Worm (Caenorhabditis elegans) whole organism, midembryonic: ENCODE results near the gene Y73C8B.3.

Source experiments
- T22C8.4 ChIP-seq: fragments of 200-800 bp; sonication (Bioruptor generic); IDR thresholded peaks from 2 replicates; pipeline ENCODE4 v1.3.6; 2022; ENCODE audit warnings: missing genetic modification characterization, missing compliant biosample characterization
- cog-1 ChIP-seq: sonication (generic microtip); optimal IDR thresholded peaks from 2 replicates; lab custom pipeline; 2016; ENCODE audit warnings: missing genetic modification characterization, missing compliant biosample characterization
- flt-1 ChIP-seq: fragments of 200-800 bp; sonication (Bioruptor generic); IDR thresholded peaks from 2 replicates; pipeline ENCODE4 v1.3.6; 2022; ENCODE audit warnings: missing genetic modification characterization, missing compliant biosample characterization
- klf-2 ChIP-seq: fragments of 200-800 bp; sonication (Bioruptor generic); conservative IDR thresholded peaks from 2 replicates; pipeline ENCODE4 v1.3.6; 2022; ENCODE audit warnings: missing genetic modification reagents, missing genetic modification characterization, missing compliant biosample characterization
- med-1 ChIP-seq: sonication (generic microtip); optimal IDR thresholded peaks from 2 replicates; lab custom pipeline; 2017; ENCODE audit warnings: missing genetic modification characterization, mild to moderate bottlenecking, missing compliant biosample characterization, antibody characterized with exemption, missing genetic modification reagents; ENCODE audit not compliant: insufficient read depth
- tab-1 ChIP-seq: fragments of 200-800 bp; sonication (Bioruptor generic); IDR thresholded peaks from 2 replicates; pipeline ENCODE4 v1.3.6; 2022; ENCODE audit warnings: missing genetic modification characterization, missing compliant biosample characterization
- ztf-23 ChIP-seq: fragments of 200-800 bp; sonication (Bioruptor generic); IDR thresholded peaks from 2 replicates; pipeline ENCODE4 v1.3.6; 2022; ENCODE audit warnings: missing genetic modification reagents, missing genetic modification characterization, missing compliant biosample characterization
- ztf-29 ChIP-seq: fragments of 200-800 bp; sonication (Bioruptor generic); IDR thresholded peaks from 2 replicates; pipeline ENCODE4 v1.3.6; 2022; ENCODE audit warnings: missing genetic modification reagents, missing genetic modification characterization, missing compliant biosample characterization

DNA sequence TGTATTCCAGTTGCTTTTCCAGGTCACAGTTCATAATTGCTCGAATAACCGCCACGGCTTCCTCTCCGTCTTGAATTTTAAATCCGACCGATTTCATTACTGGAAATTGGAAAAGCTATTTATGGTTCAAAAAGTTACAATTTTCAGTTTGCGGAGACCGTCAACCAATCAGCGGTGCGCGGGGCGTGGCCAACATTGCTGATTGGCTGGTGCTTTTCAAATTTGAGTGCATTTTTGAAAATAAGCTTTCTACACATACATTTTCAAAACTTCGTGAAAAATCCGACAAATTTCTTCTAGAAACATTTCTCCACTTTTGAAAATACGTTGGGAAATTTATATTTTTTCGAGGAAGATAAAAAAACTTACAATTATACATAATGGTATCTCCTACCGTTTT is 2.8 kb upstream of the Y73C8B.3 start:
- no peak for TF ChIP-seq flt-1
- no peak for TF ChIP-seq ztf-23 (GFP tag; lab: Robert Waterston, UW)
- TF ChIP-seq cog-1 (tag; lab: Kevin White, UChicago): no peak
- TF ChIP-seq klf-2: no peak
- no peak for TF ChIP-seq med-1
- no peak for TF ChIP-seq T22C8.4 (GFP tag; lab: Robert Waterston, UW)
- TF ChIP-seq ztf-29: no peak
- no peak for TF ChIP-seq tab-1 (GFP tag; lab: Robert Waterston, UW)
